Worm (Caenorhabditis elegans): Measurements from ENCODE around the gene W03A5.2.

ce11 chrIII:5406314-5406713, 480 bp downstream of the W03A5.2 start:
- TF ChIP-seq Y105C5A.15 (GFP tag; IDR thresholded peaks at IDR 0.05) (no peak), zip-11 (GFP tag; IDR thresholded peaks at IDR 0.05) (no peak), aly-2 (tag; optimal IDR thresholded peaks at IDR 0.05) (no peak), unc-39 (tag; optimal IDR thresholded peaks at IDR 0.05) (no peak), ceh-62 (tag; optimal IDR thresholded peaks at IDR 0.05) (no peak), hlh-30 (tag; optimal IDR thresholded peaks at IDR 0.05; ENCODE audit: insufficient read depth) (no peak), ces-1 (GFP tag; optimal IDR thresholded peaks at IDR 0.05) (no peak), cey-2 (tag; optimal IDR thresholded peaks at IDR 0.05; ENCODE audit: borderline replicate concordance, insufficient read depth) (no peak), ceh-28 (tag; optimal IDR thresholded peaks at IDR 0.05) (no peak), nhr-111 (GFP tag; optimal IDR thresholded peaks at IDR 0.05) (no peak), jun-1 (tag; optimal IDR thresholded peaks at IDR 0.05) (no peak), mes-2 (tag; optimal IDR thresholded peaks at IDR 0.05; ENCODE audit: poor library complexity, severe bottlenecking) (no peak)
